Fruit fly (Drosophila melanogaster): ENCODE results near the gene CG10969.

CG10969 gene

DNA sequence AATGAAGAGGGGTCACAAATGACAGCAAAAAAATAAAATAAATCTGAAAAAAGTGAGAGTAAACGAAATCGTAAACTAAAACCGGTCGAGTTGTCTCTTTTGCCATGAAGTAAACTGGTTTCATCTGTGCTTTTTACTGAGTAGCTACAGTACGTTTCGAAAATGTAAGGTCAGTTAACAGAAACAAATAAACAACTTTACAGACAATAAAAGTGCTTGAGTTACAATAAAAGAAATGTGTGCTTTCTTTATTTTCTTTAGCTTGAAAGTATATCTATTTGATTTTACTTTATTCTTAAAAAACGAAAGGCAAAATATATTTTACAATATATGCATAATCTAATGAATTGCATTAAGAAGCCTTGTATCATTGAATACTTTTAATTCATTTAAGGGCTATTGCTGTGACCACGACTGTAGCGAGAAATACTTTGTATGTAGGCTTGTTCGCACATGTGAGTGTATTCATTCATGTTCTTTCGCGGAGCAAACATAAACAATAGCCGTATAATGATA, 12.1 kb upstream of the CG10969 start (continued):
- TF ChIP-seq bcd (GFP tag; optimal IDR thresholded peaks at IDR 0.05), result peak; percentile 44
- TF ChIP-seq Pdp1 (GFP tag; optimal IDR thresholded peaks at IDR 0.05), result peak; percentile 14 to 62
- 0 out of 3 replicates have a peak, but pooled peaks have one; percentile 44 for TF ChIP-seq CG11456 (GFP tag; IDR thresholded peaks at IDR 0.05)
- TF ChIP-seq CG6854 (GFP tag; optimal IDR thresholded peaks at IDR 0.05), result peak; percentile 49
- TF ChIP-seq Chrac-16 (GFP tag; optimal IDR thresholded peaks at IDR 0.05), result peak; percentile 47
- peak; percentile 35; the same call in 1 of the 2 replicates for TF ChIP-seq E2f2 (GFP tag; IDR thresholded peaks at IDR 0.05)
- peak; percentile 23 for TF ChIP-seq CG4854 (GFP tag; optimal IDR thresholded peaks at IDR 0.05)
- peak; percentile 56 for TF ChIP-seq sd (tag; optimal IDR thresholded peaks at IDR 0.05)
- no peak for TF ChIP-seq CG15479 (GFP tag; optimal IDR thresholded peaks at IDR 0.05)
- TF ChIP-seq CG18619 (GFP tag; optimal IDR thresholded peaks at IDR 0.05), result peak; percentile 63
- TF ChIP-seq Nf-YB (GFP tag; optimal IDR thresholded peaks at IDR 0.05), result peak; percentile 40
- no peak for TF ChIP-seq CG42726 (GFP tag; IDR thresholded peaks at IDR 0.05; ENCODE audit: partially characterized antibody)
- peak; percentile 60 for TF ChIP-seq CG6689 (GFP tag; IDR thresholded peaks at IDR 0.05)
- peak in 1 of 2 experiments; percentile 6 for TF ChIP-seq chif (GFP tag; optimal IDR thresholded peaks at IDR 0.05)
- TF ChIP-seq mirr (GFP tag; optimal IDR thresholded peaks at IDR 0.05), result peak; percentile 27
- TF ChIP-seq Hr3 (GFP tag; optimal IDR thresholded peaks at IDR 0.05), result peak; percentile 54
- no peak for TF ChIP-seq Optix (GFP tag; IDR thresholded peaks at IDR 0.05)
- peak; percentile 63 for TF ChIP-seq ind (GFP tag; optimal IDR thresholded peaks at IDR 0.05)
- peak; percentile 50 for TF ChIP-seq CG8290 (GFP tag; optimal IDR thresholded peaks at IDR 0.05)
- TF ChIP-seq CG8290 (tag; optimal IDR thresholded peaks at IDR 0.05), result peak in 1 of 2 experiments; percentile 4
- peak; percentile 32 for TF ChIP-seq mam (GFP tag; optimal IDR thresholded peaks at IDR 0.05)
- no peak for TF ChIP-seq vnd (GFP tag; IDR thresholded peaks at IDR 0.05; ENCODE audit: partially characterized antibody)
- peak; percentile 51 for TF ChIP-seq pum (GFP tag; optimal IDR thresholded peaks at IDR 0.05)
- TF ChIP-seq CG15514 (GFP tag; optimal IDR thresholded peaks at IDR 0.05), result peak; percentile 6
- peak; percentile 56 for TF ChIP-seq CG13894 (tag; optimal IDR thresholded peaks at IDR 0.05)
- TF ChIP-seq CG10274 (GFP tag; optimal IDR thresholded peaks at IDR 0.05), result peak; percentile 1
- TF ChIP-seq prd (optimal IDR thresholded peaks at IDR 0.05), result no peak
- 0 out of 3 replicates have a peak, but pooled peaks have one; percentile 61 for TF ChIP-seq prd (GFP tag; IDR thresholded peaks at IDR 0.05)
- peak; percentile 25 for TF ChIP-seq CG10654 (GFP tag; optimal IDR thresholded peaks at IDR 0.05)
- TF ChIP-seq Ravus (GFP tag; IDR thresholded peaks at IDR 0.05), result no peak
- peak; percentile 21; the same call in 1 of the 3 replicates for TF ChIP-seq tgo (GFP tag; IDR thresholded peaks at IDR 0.05)
- no peak for TF ChIP-seq CG31365 (tag; optimal IDR thresholded peaks at IDR 0.05)
- TF ChIP-seq CG2678 (tag; optimal IDR thresholded peaks at IDR 0.05), result peak; percentile 90
- peak; percentile 18 for TF ChIP-seq Max (GFP tag; optimal IDR thresholded peaks at IDR 0.05)
- TF ChIP-seq hkb (optimal IDR thresholded peaks at IDR 0.05), result no peak
- TF ChIP-seq hkb (GFP tag; IDR thresholded peaks at IDR 0.05), result peak; percentile 69
- TF ChIP-seq dpn (GFP tag; optimal IDR thresholded peaks at IDR 0.05), result peak; percentile 49 to 55
- no peak for TF ChIP-seq danr (GFP tag; IDR thresholded peaks at IDR 0.05)
- no peak for TF ChIP-seq CG5953 (GFP tag; IDR thresholded peaks at IDR 0.05)
- peak; percentile 74 for TF ChIP-seq CG12391 (tag; optimal IDR thresholded peaks at IDR 0.05)
- TF ChIP-seq Hmr (GFP tag; optimal IDR thresholded peaks at IDR 0.05), result peak; percentile 68
- peak; percentile 58; the same call in 1 of the 2 replicates for TF ChIP-seq slbo (GFP tag; IDR thresholded peaks at IDR 0.05)
- TF ChIP-seq Hr51 (GFP tag; optimal IDR thresholded peaks at IDR 0.05), result peak in 1 of 2 experiments; percentile 79
- no peak for TF ChIP-seq Six4 (GFP tag; optimal IDR thresholded peaks at IDR 0.05)
- TF ChIP-seq vvl (GFP tag; IDR thresholded peaks at IDR 0.05), result peak; percentile 55
- TF ChIP-seq CoRest (tag; optimal IDR thresholded peaks at IDR 0.05), result peak; percentile 80
- peak; percentile 0 for TF ChIP-seq CG9609 (GFP tag; optimal IDR thresholded peaks at IDR 0.05)
- TF ChIP-seq H15 (GFP tag; IDR thresholded peaks at IDR 0.05), result no peak
- TF ChIP-seq gcm (GFP tag; optimal IDR thresholded peaks at IDR 0.05), result peak; percentile 75
- 0 out of 2 replicates have a peak, but pooled peaks have one; percentile 18 for TF ChIP-seq esg (GFP tag; conservative IDR thresholded peaks at IDR 0.05)
